Worm (Caenorhabditis elegans): ENCODE data around the gene grd-5.
A peak's percentile ranks its signal among the peaks of the same experiment; 100 is the strongest.

The grd-5 gene

ce11 chrV:8657911-8658310 lies 39.1 kb downstream of the grd-5 start:
- TF ChIP-seq elt-3 (tag; optimal IDR thresholded peaks at IDR 0.05): peak in 1 of 3 experiments; percentile 46
- no peak for TF ChIP-seq eor-1 (tag; optimal IDR thresholded peaks at IDR 0.05)
- TF ChIP-seq nhr-23 (tag; optimal IDR thresholded peaks at IDR 0.05): peak; percentile 10
- no peak for TF ChIP-seq daf-12 (tag; optimal IDR thresholded peaks at IDR 0.05)
- TF ChIP-seq nhr-25 (tag; optimal IDR thresholded peaks at IDR 0.05): peak; percentile 6
- no peak for TF ChIP-seq nhr-76 (tag; optimal IDR thresholded peaks at IDR 0.05)

ce11 chrV:8658577-8659362 lies 39.9 kb downstream of the grd-5 start:
- TF ChIP-seq nhr-67 (tag; optimal IDR thresholded peaks at IDR 0.05) (no peak), nhr-23 (tag; optimal IDR thresholded peaks at IDR 0.05) (peak; percentile 25), elt-1 (tag; optimal IDR thresholded peaks at IDR 0.05) (no peak), nhr-43 (tag; optimal IDR thresholded peaks at IDR 0.05; ENCODE audit: poor library complexity, severe bottlenecking) (peak; percentile 48), lin-39 (tag; optimal IDR thresholded peaks at IDR 0.05) (peak; percentile 45), nfya-1 (tag; optimal IDR thresholded peaks at IDR 0.05; ENCODE audit: insufficient read depth) (peak; percentile 6), pha-4 (tag; optimal IDR thresholded peaks at IDR 0.05) (peak; percentile 73), egl-5 (tag; optimal IDR thresholded peaks at IDR 0.05) (peak; percentile 51), snpc-4 (tag; optimal IDR thresholded peaks at IDR 0.05) (no peak), unc-62 (GFP tag; optimal IDR thresholded peaks at IDR 0.05) (peak; percentile 24), fos-1 (tag; optimal IDR thresholded peaks at IDR 0.05) (no peak), mml-1 (tag; optimal IDR thresholded peaks at IDR 0.05) (no peak)

ce11 chrV:8660475-8660874 lies 41.6 kb downstream of the grd-5 start:
- TF ChIP-seq pha-4 (tag; optimal IDR thresholded peaks at IDR 0.05) (no peak), nhr-76 (tag; optimal IDR thresholded peaks at IDR 0.05) (no peak), nhr-23 (tag; optimal IDR thresholded peaks at IDR 0.05) (peak; percentile 40), elt-1 (tag; optimal IDR thresholded peaks at IDR 0.05) (peak; percentile 61), elt-3 (tag; optimal IDR thresholded peaks at IDR 0.05) (no peak), sea-2 (GFP tag; optimal IDR thresholded peaks at IDR 0.05) (no peak), skn-1 (tag; optimal IDR thresholded peaks at IDR 0.05) (no peak), nhr-43 (tag; optimal IDR thresholded peaks at IDR 0.05; ENCODE audit: poor library complexity, severe bottlenecking) (peak; percentile 60), ztf-4 (tag; optimal IDR thresholded peaks at IDR 0.05) (no peak), mml-1 (tag; optimal IDR thresholded peaks at IDR 0.05) (no peak), ama-1 (optimal IDR thresholded peaks at IDR 0.05) (no peak), hmg-11 (tag; optimal IDR thresholded peaks at IDR 0.05) (no peak), nhr-11 (tag; optimal IDR thresholded peaks at IDR 0.05) (no peak), unc-62 (GFP tag; optimal IDR thresholded peaks at IDR 0.05) (no peak), tbx-2 (tag; optimal IDR thresholded peaks at IDR 0.05) (no peak), nhr-25 (tag; optimal IDR thresholded peaks at IDR 0.05) (peak; percentile 52), fos-1 (tag; optimal IDR thresholded peaks at IDR 0.05) (no peak)

ce11 chrV:8661241-8661954 lies 42.6 kb downstream of the grd-5 start:
- no peak for TF ChIP-seq nhr-67 (tag; optimal IDR thresholded peaks at IDR 0.05)
- TF ChIP-seq ceh-28 (tag; optimal IDR thresholded peaks at IDR 0.05): no peak
- no peak for TF ChIP-seq ztf-11 (tag; optimal IDR thresholded peaks at IDR 0.05)
- no peak for TF ChIP-seq fkh-10 (GFP tag; optimal IDR thresholded peaks at IDR 0.05)
- no peak for TF ChIP-seq nhr-237 (tag; optimal IDR thresholded peaks at IDR 0.05)
- TF ChIP-seq sea-2 (GFP tag; optimal IDR thresholded peaks at IDR 0.05): no peak
- peak; percentile 95 for TF ChIP-seq pqm-1 (tag; optimal IDR thresholded peaks at IDR 0.05)
- no peak for TF ChIP-seq unc-62 (GFP tag; optimal IDR thresholded peaks at IDR 0.05)
- peak; percentile 99 for TF ChIP-seq elt-2 (tag; optimal IDR thresholded peaks at IDR 0.05)
- TF ChIP-seq zag-1 (tag; optimal IDR thresholded peaks at IDR 0.05): no peak
- no peak for TF ChIP-seq ztf-4 (tag; optimal IDR thresholded peaks at IDR 0.05)
- TF ChIP-seq nhr-23 (tag; optimal IDR thresholded peaks at IDR 0.05): peak; percentile 23
- TF ChIP-seq snpc-4 (tag; optimal IDR thresholded peaks at IDR 0.05): no peak
- peak; percentile 7 for TF ChIP-seq mml-1 (tag; optimal IDR thresholded peaks at IDR 0.05)
- TF ChIP-seq nhr-12 (tag; optimal IDR thresholded peaks at IDR 0.05): no peak
- TF ChIP-seq hmg-11 (tag; optimal IDR thresholded peaks at IDR 0.05): no peak
- TF ChIP-seq pha-4 (tag; optimal IDR thresholded peaks at IDR 0.05): peak; percentile 63
- peak; percentile 72 for TF ChIP-seq nhr-25 (tag; optimal IDR thresholded peaks at IDR 0.05)
- TF ChIP-seq nhr-43 (tag; optimal IDR thresholded peaks at IDR 0.05; ENCODE audit: poor library complexity, severe bottlenecking): peak; percentile 55
- peak; percentile 55 for TF ChIP-seq jun-1 (tag; optimal IDR thresholded peaks at IDR 0.05)
- no peak for TF ChIP-seq egl-5 (tag; optimal IDR thresholded peaks at IDR 0.05)
- TF ChIP-seq eor-1 (tag; optimal IDR thresholded peaks at IDR 0.05): no peak
- no peak for TF ChIP-seq nhr-28 (tag; optimal IDR thresholded peaks at IDR 0.05)
- TF ChIP-seq nhr-76 (tag; optimal IDR thresholded peaks at IDR 0.05): no peak
- TF ChIP-seq fos-1 (tag; optimal IDR thresholded peaks at IDR 0.05): no peak
- no peak for TF ChIP-seq R02D3.7 (tag; optimal IDR thresholded peaks at IDR 0.05)
- no peak for TF ChIP-seq unc-39 (tag; optimal IDR thresholded peaks at IDR 0.05)

Data from whole organism, L3 larva.